Worm (Caenorhabditis elegans): ENCODE measurements around the gene K07G6.1.
"Not testable (repeated sequence)": the region's sequence is repeated elsewhere in the genome, so short reads cannot be mapped to it uniquely, and the experiment has no call there.

DNA sequence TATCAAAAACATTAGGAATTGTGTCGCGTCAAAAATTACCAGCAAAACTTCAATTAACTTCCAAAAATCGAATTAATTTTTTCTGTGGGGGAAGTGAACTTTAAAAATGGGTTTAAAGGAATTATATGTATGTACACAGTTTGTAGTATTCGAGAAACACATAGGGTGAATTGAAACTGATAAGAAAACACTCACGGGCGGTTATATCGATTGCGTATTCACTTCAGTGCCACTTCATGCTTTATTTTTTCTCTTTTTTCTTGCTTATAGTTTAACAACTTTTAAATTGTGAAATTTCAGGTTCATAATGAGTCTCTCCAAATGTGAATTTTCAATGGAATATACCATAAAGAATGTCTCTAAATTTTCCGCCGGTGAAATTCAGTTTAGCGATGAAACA lies 30.0 kb downstream of the K07G6.1 start, which contains the start of gene math-26:
- not testable (repeated sequence) for TF ChIP-seq tbx-8 (GFP tag; optimal IDR thresholded peaks at IDR 0.05); lin-13 (tag; optimal IDR thresholded peaks at IDR 0.05); ztf-11 (tag; optimal IDR thresholded peaks at IDR 0.05); mab-5 (tag; optimal IDR thresholded peaks at IDR 0.05)

All from whole organism, mixed stage, embryonic.